Fruit fly (Drosophila melanogaster) S2 (cell line): Measurements from ENCODE around the gene CG17839.

Experiments used
- CG8478 ChIP-seq: fragments of >200 bp; optimal IDR thresholded peaks from 2 replicates; lab custom pipeline; 2018
- CTCF ChIP-seq, 2 experiments: fragments of >200 bp; optimal IDR thresholded peaks; 2 replicates each; lab custom pipeline; 2018

Gene CG17839

DNA sequence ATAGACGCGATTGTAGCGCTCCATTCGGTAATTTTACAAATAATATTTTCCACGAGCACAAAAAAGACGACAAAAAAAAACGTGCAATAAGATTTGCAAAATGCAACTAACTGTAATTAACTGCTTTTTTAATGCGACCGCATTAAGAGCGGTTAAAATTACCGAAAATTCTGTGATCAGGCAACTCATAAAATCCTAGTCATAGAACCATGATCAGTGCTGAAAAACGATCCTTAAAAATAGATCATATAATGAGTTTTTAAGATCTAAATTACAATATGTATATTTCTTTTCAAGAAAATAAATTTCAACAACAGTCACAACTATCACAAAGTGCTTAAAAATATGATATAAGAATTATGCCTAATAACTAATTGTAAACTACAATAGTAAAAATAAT, 1.7 kb upstream of the CG17839 start, which contains the start of gene gnu:
TSS of gene gnu (minus strand) at position 125 of the 400 bp plus-strand sequence.
- TF ChIP-seq CTCF (optimal IDR thresholded peaks at IDR 0.05; lab: Kevin White, UChicago) (no peak), CG8478 (lab: Kevin White, UChicago) (no peak)

dm6 chr3L:14816666-14817065, 11.7 kb downstream of the CG17839 start:
- TF ChIP-seq CG8478 (lab: Kevin White, UChicago) = no peak
- no peak for TF ChIP-seq CTCF (optimal IDR thresholded peaks at IDR 0.05; lab: Kevin White, UChicago)

dm6 chr3L:14821133-14821532, 16.2 kb downstream of the CG17839 start:
- TF ChIP-seq CTCF (optimal IDR thresholded peaks at IDR 0.05; lab: Kevin White, UChicago) (no peak), CG8478 (lab: Kevin White, UChicago) (no peak)

dm6 chr3L:14822364-14822763, 17.4 kb downstream of the CG17839 start:
- TF ChIP-seq CTCF (optimal IDR thresholded peaks at IDR 0.05; lab: Kevin White, UChicago) (no peak), CG8478 (lab: Kevin White, UChicago) (no peak)

DNA sequence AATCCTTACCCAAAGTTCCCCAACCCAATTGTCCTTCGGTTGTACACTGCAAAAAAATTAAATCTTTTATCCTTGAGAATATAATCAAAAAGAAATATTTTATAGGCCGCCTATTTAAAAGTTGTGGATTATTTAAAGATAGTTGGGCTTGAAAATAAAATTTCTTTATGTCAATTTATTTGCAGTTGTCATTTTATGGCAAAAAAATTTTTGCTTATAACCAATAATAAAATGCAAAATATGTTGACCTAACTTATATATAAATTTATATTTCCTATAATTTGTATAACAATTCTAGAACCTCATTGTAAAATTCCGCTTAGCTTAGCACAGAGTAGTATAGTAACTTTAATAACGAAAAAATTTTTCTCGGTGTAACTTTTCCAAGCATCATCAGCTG, 42.5 kb downstream of the CG17839 start:
- no peak for TF ChIP-seq CG8478 (lab: Kevin White, UChicago)
- no peak for TF ChIP-seq CTCF (optimal IDR thresholded peaks at IDR 0.05; lab: Kevin White, UChicago)

dm6 chr3L:14875608-14876007, 70.7 kb downstream of the CG17839 start:
- no peak for TF ChIP-seq CG8478 (lab: Kevin White, UChicago)
- TF ChIP-seq CTCF (optimal IDR thresholded peaks at IDR 0.05; lab: Kevin White, UChicago) = no peak

DNA sequence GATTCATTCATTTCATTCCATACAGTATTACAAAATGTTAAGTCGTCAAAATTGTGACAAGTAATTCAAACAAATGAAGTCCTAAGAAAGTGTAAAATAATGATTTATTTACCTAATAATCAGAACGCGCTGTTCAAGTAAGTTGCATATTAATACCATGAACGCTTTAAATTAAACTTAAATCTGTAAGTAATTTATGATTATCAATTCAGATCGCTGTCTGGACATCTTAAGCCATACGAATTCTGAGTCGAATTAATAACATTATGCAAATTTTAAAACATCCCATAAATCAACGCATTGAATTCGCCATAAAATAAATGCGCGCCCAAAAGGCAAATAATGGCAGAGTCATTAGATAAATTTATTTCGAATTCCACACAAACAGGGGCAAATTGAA, 89.4 kb downstream of the CG17839 start, which contains the start of gene CG34245:
TSS of gene CG34245 (minus strand) at position 101 of the 400 bp plus-strand sequence.
- TF ChIP-seq CTCF (optimal IDR thresholded peaks at IDR 0.05; lab: Kevin White, UChicago) (no peak), CG8478 (lab: Kevin White, UChicago) (no peak)

DNA sequence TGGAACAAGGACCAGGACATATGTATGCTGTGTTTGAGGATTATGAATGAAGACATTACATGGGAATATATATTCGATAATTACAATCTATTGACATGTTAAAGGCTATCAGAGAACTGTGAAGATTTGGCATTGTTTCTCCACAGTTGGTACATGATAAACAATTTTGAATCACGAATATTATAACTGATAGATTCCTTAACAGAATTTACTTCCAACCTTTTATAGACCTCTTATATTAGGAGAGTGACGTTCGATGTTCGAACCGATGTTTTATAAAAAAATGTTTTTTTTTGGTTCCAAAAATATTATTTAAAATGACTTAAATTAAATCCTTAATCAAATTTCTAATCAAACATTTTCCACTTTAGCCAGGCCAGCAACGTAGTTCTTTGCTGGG, 98.6 kb downstream of the CG17839 start, which contains the start of gene DCX-EMAP:
TSS of gene DCX-EMAP (plus strand) at position 301 of the 400 bp plus-strand sequence.
- TF ChIP-seq CG8478 (lab: Kevin White, UChicago) (no peak), CTCF (optimal IDR thresholded peaks at IDR 0.05; lab: Kevin White, UChicago) (no peak)

dm6 chr3L:14925602-14926001, 120.7 kb downstream of the CG17839 start:
- TF ChIP-seq CG8478 (lab: Kevin White, UChicago) (no peak), CTCF (optimal IDR thresholded peaks at IDR 0.05; lab: Kevin White, UChicago) (peak; percentile 78 to 85)
